Worm (Caenorhabditis elegans) whole organism, young adult: ENCODE measurements around the gene F41F3.8.

Source experiments
- C17E4.6 ChIP-seq: fragments of 200-800 bp; sonication (Bioruptor generic); IDR thresholded peaks from 2 replicates; pipeline ENCODE4 v1.3.6; 2022; ENCODE audit warnings: missing genetic modification reagents, missing genetic modification characterization, missing compliant biosample characterization
- T26A5.8 ChIP-seq: sonication (generic microtip); optimal IDR thresholded peaks from 2 replicates; lab custom pipeline; 2016; ENCODE audit warnings: missing genetic modification characterization, missing compliant biosample characterization
- ZK185.1 ChIP-seq: sonication (generic microtip); optimal IDR thresholded peaks from 2 replicates; lab custom pipeline; 2016; ENCODE audit warnings: mild to moderate bottlenecking, missing genetic modification characterization, missing compliant biosample characterization; ENCODE audit not compliant: poor library complexity, severe bottlenecking
- ama-1 ChIP-seq, 3 experiments: fragments of 150-350 bp in 1 of 3; sonication (generic microtip) in 2 of 3; optimal IDR thresholded peaks; 2 replicates each; lab custom pipeline; 2014 to 2018; ENCODE audit warnings: missing biosample characterization in 2 of 3, missing genetic modification characterization in 2 of 3, missing genetic modification reagents in 2 of 3
- atf-7 ChIP-seq: sonication (generic microtip); optimal IDR thresholded peaks from 2 replicates; lab custom pipeline; 2017; ENCODE audit warnings: mild to moderate bottlenecking, missing genetic modification characterization, missing compliant biosample characterization
- chd-7 ChIP-seq: sonication (generic microtip); optimal IDR thresholded peaks from 2 replicates; lab custom pipeline; 2016; ENCODE audit warnings: mild to moderate bottlenecking, missing genetic modification characterization, moderate library complexity, missing compliant biosample characterization
- efl-1 ChIP-seq: fragments of 150-350 bp; optimal IDR thresholded peaks from 2 replicates; lab custom pipeline; 2014; ENCODE audit warnings: missing biosample characterization, missing genetic modification reagents, missing genetic modification characterization
- fkh-3 ChIP-seq: sonication (generic microtip); optimal IDR thresholded peaks from 2 replicates; lab custom pipeline; 2016; ENCODE audit warnings: mild to moderate bottlenecking, missing genetic modification characterization, missing compliant biosample characterization
- snpc-1.3 ChIP-seq: sonication (generic microtip); optimal IDR thresholded peaks from 2 replicates; lab custom pipeline; 2017; ENCODE audit warnings: missing genetic modification characterization, mild to moderate bottlenecking, missing compliant biosample characterization, antibody characterized with exemption, moderate library complexity, missing genotype, missing genetic modification reagents; ENCODE audit not compliant: insufficient read depth
- ztf-6 ChIP-seq: fragments of 200-800 bp; sonication (Bioruptor generic); IDR thresholded peaks from 2 replicates; pipeline ENCODE4 v1.3.6; 2022; ENCODE audit warnings: missing genetic modification reagents, missing genetic modification characterization, missing compliant biosample characterization

ce11 chrV:4624717-4625116, 23.9 kb upstream of the F41F3.8 start:
- TF ChIP-seq chd-7, result no peak
- no peak for TF ChIP-seq snpc-1.3
- no peak for TF ChIP-seq T26A5.8 (tag; lab: Kevin White, UChicago)
- no peak for TF ChIP-seq fkh-3 (tag; lab: Kevin White, UChicago)
- TF ChIP-seq ZK185.1 (tag; lab: Kevin White, UChicago), result no peak
- TF ChIP-seq C17E4.6 (GFP tag; lab: Robert Waterston, UW), result no peak
- TF ChIP-seq ama-1 (optimal IDR thresholded peaks at IDR 0.05; lab: Kevin White, UChicago), result no peak
- no peak for TF ChIP-seq ama-1 (GFP tag; optimal IDR thresholded peaks at IDR 0.05; lab: Kevin White, UChicago)
- no peak for TF ChIP-seq efl-1 (GFP tag; lab: Kevin White, UChicago)
- no peak for TF ChIP-seq atf-7 (tag; lab: Kevin White, UChicago)
- TF ChIP-seq ztf-6 (GFP tag; lab: Robert Waterston, UW), result no peak
